Worm (Caenorhabditis elegans) whole organism, L4 larva: ENCODE measurements around the gene oig-8.

Source experiments
- F10B5.3 ChIP-seq: sonication (generic microtip); optimal IDR thresholded peaks from 2 replicates; lab custom pipeline; 2016; ENCODE audit warnings: mild to moderate bottlenecking, missing genetic modification characterization, missing compliant biosample characterization
- F44E2.7 ChIP-seq: fragments of 200-800 bp; sonication (Bioruptor generic); IDR thresholded peaks from 2 replicates; pipeline ENCODE4 v2.1.2; 2022; ENCODE audit warnings: missing genetic modification characterization, missing compliant biosample characterization
- F49E8.2 ChIP-seq: sonication (generic microtip); optimal IDR thresholded peaks from 2 replicates; lab custom pipeline; 2016; ENCODE audit warnings: missing compliant biosample characterization, mild to moderate bottlenecking, missing genetic modification characterization, borderline replicate concordance
- R02D3.7 ChIP-seq: fragments of 150-350 bp; sonication (generic microtip); optimal IDR thresholded peaks from 3 replicates; lab custom pipeline; 2014; ENCODE audit warnings: missing biosample characterization, missing genetic modification characterization
- T20F7.1 ChIP-seq: fragments of 200-800 bp; sonication (Bioruptor generic); optimal IDR thresholded peaks from 2 replicates; lab custom pipeline; 2018; ENCODE audit warnings: mild to moderate bottlenecking, missing genetic modification characterization, missing compliant biosample characterization
- Y5F2A.4 ChIP-seq: fragments of 200-800 bp; sonication (Bioruptor generic); optimal IDR thresholded peaks from 2 replicates; lab custom pipeline; 2018; ENCODE audit warnings: mild to moderate bottlenecking, missing genetic modification characterization, missing compliant biosample characterization
- ZK546.5 ChIP-seq, 2 experiments: sonication (generic microtip); optimal IDR thresholded peaks; 2 replicates each; lab custom pipeline; 2017; ENCODE audit warnings: missing biosample characterization in 2 of 2, missing genetic modification characterization in 2 of 2
- aha-1 ChIP-seq: fragments of 150-350 bp; peaks from one replicate; lab custom pipeline; 2014; ENCODE audit warnings: missing biosample characterization, missing genetic modification characterization
- attf-4 ChIP-seq: sonication (generic microtip); optimal IDR thresholded peaks from 3 replicates; lab custom pipeline; 2017; ENCODE audit warnings: missing biosample characterization, missing genetic modification characterization
- ceh-20 ChIP-seq: fragments of 200-800 bp; sonication (Bioruptor generic); IDR thresholded peaks from 2 replicates; pipeline ENCODE4 v1.3.6; 2022; ENCODE audit warnings: missing genetic modification reagents, missing genetic modification characterization, missing compliant biosample characterization
- ceh-28 ChIP-seq: fragments of 150-350 bp; optimal IDR thresholded peaks from 2 replicates; lab custom pipeline; 2014; ENCODE audit warnings: missing biosample characterization, missing genetic modification reagents, missing genetic modification characterization
- ceh-44 ChIP-seq: fragments of 200-800 bp; sonication (Bioruptor generic); IDR thresholded peaks from 2 replicates; pipeline ENCODE4 v1.3.6; 2022; ENCODE audit warnings: missing genetic modification reagents, missing genetic modification characterization, missing compliant biosample characterization
- ceh-82 ChIP-seq: sonication (generic microtip); optimal IDR thresholded peaks from 2 replicates; lab custom pipeline; 2017; ENCODE audit warnings: missing biosample characterization, missing genetic modification characterization
- daf-12 ChIP-seq: fragments of 150-350 bp; optimal IDR thresholded peaks from 2 replicates; lab custom pipeline; 2014; ENCODE audit warnings: missing biosample characterization, missing genetic modification reagents, missing genetic modification characterization
- daf-16 ChIP-seq, 3 experiments: sonication (generic microtip); optimal IDR thresholded peaks; 2 replicates each; lab custom pipeline; 2016 to 2017; ENCODE audit warnings: missing genetic modification characterization in 3 of 3, missing genetic modification reagents in 3 of 3, mild to moderate bottlenecking in 2 of 3, missing compliant biosample characterization in 2 of 3, missing biosample characterization in 1 of 3, moderate library complexity in 1 of 3
- dmd-9 ChIP-seq: fragments of 200-800 bp; sonication (Bioruptor generic); IDR thresholded peaks from 2 replicates; pipeline ENCODE4 v1.3.6; 2022; ENCODE audit warnings: missing genetic modification reagents, missing genetic modification characterization, missing compliant biosample characterization
- duxl-1 ChIP-seq: sonication (generic microtip); optimal IDR thresholded peaks from 2 replicates; lab custom pipeline; 2016; ENCODE audit warnings: mild to moderate bottlenecking, missing genetic modification characterization, moderate library complexity, missing compliant biosample characterization; ENCODE audit not compliant: poor library complexity
- dve-1 ChIP-seq: sonication (generic microtip); optimal IDR thresholded peaks from 2 replicates; lab custom pipeline; 2017; ENCODE audit warnings: antibody characterized with exemption, mild to moderate bottlenecking, missing genetic modification characterization, missing compliant biosample characterization; ENCODE audit not compliant: insufficient read depth
- egl-43 ChIP-seq: fragments of 200-800 bp; sonication (Bioruptor generic); IDR thresholded peaks from 2 replicates; pipeline ENCODE4 v1.3.6; 2022; ENCODE audit warnings: missing genetic modification reagents, missing genetic modification characterization, missing compliant biosample characterization
- jun-1 ChIP-seq: fragments of 150-350 bp; optimal IDR thresholded peaks from 2 replicates; lab custom pipeline; 2014; ENCODE audit warnings: missing biosample characterization, missing genetic modification reagents, missing genetic modification characterization
- lim-7 ChIP-seq: fragments of 200-800 bp; sonication (Bioruptor generic); IDR thresholded peaks from 2 replicates; pipeline ENCODE4 v1.3.6; 2022; ENCODE audit warnings: missing genetic modification characterization, missing compliant biosample characterization
- lin-1 ChIP-seq: fragments of 200-800 bp; sonication (Bioruptor generic); IDR thresholded peaks from 2 replicates; pipeline ENCODE4 v1.3.6; 2022; ENCODE audit warnings: missing genetic modification reagents, missing genetic modification characterization, missing compliant biosample characterization
- lin-29 ChIP-seq: fragments of 200-800 bp; sonication (Bioruptor generic); IDR thresholded peaks from 2 replicates; pipeline ENCODE4 v1.3.6; 2022; ENCODE audit warnings: missing genetic modification reagents, missing genetic modification characterization, missing compliant biosample characterization
- lin-38 ChIP-seq: fragments of 200-800 bp; sonication (Bioruptor generic); IDR thresholded peaks from 2 replicates; pipeline ENCODE4 v1.3.6; 2022; ENCODE audit warnings: missing genetic modification reagents, missing genetic modification characterization, missing compliant biosample characterization
- lin-39 ChIP-seq: fragments of 150-350 bp; optimal IDR thresholded peaks from 2 replicates; lab custom pipeline; 2014; ENCODE audit warnings: missing biosample characterization, missing genetic modification reagents, missing genetic modification characterization
- lsy-2 ChIP-seq, 2 experiments: fragments of 150-350 bp in 1 of 2; sonication (generic microtip) in 1 of 2; optimal IDR thresholded peaks; 2 replicates each; lab custom pipeline; 2014 to 2017; ENCODE audit warnings: missing biosample characterization in 2 of 2, missing genetic modification characterization in 2 of 2
- madf-9 ChIP-seq: fragments of 200-800 bp; sonication (Bioruptor generic); conservative IDR thresholded peaks from 2 replicates; pipeline ENCODE4 v1.3.6; 2022; ENCODE audit warnings: missing genetic modification reagents, missing genetic modification characterization, missing compliant biosample characterization
- mdl-1 ChIP-seq, 2 experiments: fragments of 150-350 bp in 1 of 2; sonication (generic microtip) in 1 of 2; optimal IDR thresholded peaks; 2 replicates each; lab custom pipeline; 2014 to 2017; ENCODE audit warnings: missing biosample characterization in 2 of 2, missing genetic modification characterization in 2 of 2
- mdt-29 ChIP-seq: fragments of 200-800 bp; sonication (Bioruptor generic); IDR thresholded peaks from 2 replicates; pipeline ENCODE4 v1.3.6; 2022; ENCODE audit warnings: missing genetic modification reagents, missing genetic modification characterization, missing compliant biosample characterization
- mep-1 ChIP-seq: fragments of 150-350 bp; sonication (generic microtip); optimal IDR thresholded peaks from 3 replicates; lab custom pipeline; 2014; ENCODE audit warnings: missing biosample characterization, missing genetic modification characterization
- mes-2 ChIP-seq: sonication (generic microtip); optimal IDR thresholded peaks from 2 replicates; lab custom pipeline; 2016; ENCODE audit warnings: missing genotype, mild to moderate bottlenecking, missing genetic modification characterization, missing compliant biosample characterization; ENCODE audit not compliant: poor library complexity, severe bottlenecking
- mxl-3 ChIP-seq: fragments of 200-800 bp; sonication (Bioruptor generic); optimal IDR thresholded peaks from 2 replicates; lab custom pipeline; 2018; ENCODE audit warnings: mild to moderate bottlenecking, missing genetic modification characterization, missing compliant biosample characterization
- nhr-11 ChIP-seq: fragments of 150-350 bp; optimal IDR thresholded peaks from 2 replicates; lab custom pipeline; 2014; ENCODE audit warnings: missing biosample characterization, missing genetic modification characterization
- nhr-111 ChIP-seq: fragments of 200-800 bp; sonication (Bioruptor generic); optimal IDR thresholded peaks from 2 replicates; lab custom pipeline; 2018; ENCODE audit warnings: mild to moderate bottlenecking, missing genetic modification characterization, missing compliant biosample characterization
- nhr-28 ChIP-seq: fragments of 150-350 bp; optimal IDR thresholded peaks from 2 replicates; lab custom pipeline; 2014; ENCODE audit warnings: missing biosample characterization, missing genetic modification characterization
- nhr-41 ChIP-seq: fragments of 200-800 bp; sonication (Bioruptor generic); IDR thresholded peaks from 2 replicates; pipeline ENCODE4 v1.3.6; 2022; ENCODE audit warnings: missing genetic modification reagents, missing genetic modification characterization, missing compliant biosample characterization
- nhr-48 ChIP-seq: sonication (generic microtip); optimal IDR thresholded peaks from 2 replicates; lab custom pipeline; 2016; ENCODE audit warnings: mild to moderate bottlenecking, missing genetic modification characterization, missing compliant biosample characterization
- nhr-76 ChIP-seq: fragments of 150-350 bp; optimal IDR thresholded peaks from 2 replicates; lab custom pipeline; 2014; ENCODE audit warnings: missing biosample characterization, missing genetic modification characterization
- nhr-77 ChIP-seq: fragments of 150-350 bp; optimal IDR thresholded peaks from 2 replicates; lab custom pipeline; 2014; ENCODE audit warnings: missing biosample characterization, missing genetic modification characterization
- pha-4 ChIP-seq, 2 experiments: fragments of 150-350 bp in 1 of 2; fragments of 200-800 bp in 1 of 2; sonication (Bioruptor generic) in 1 of 2; IDR thresholded peaks in 1 of 2; optimal IDR thresholded peaks in 1 of 2; 2 replicates each; pipeline versions ENCODE4 v1.3.6 to Lab custom; 2014 to 2022; ENCODE audit warnings: missing genetic modification characterization in 2 of 2, missing genetic modification reagents in 2 of 2, missing biosample characterization in 1 of 2, missing compliant biosample characterization in 1 of 2
- php-3 ChIP-seq: fragments of 200-800 bp; sonication (Bioruptor generic); IDR thresholded peaks from 2 replicates; pipeline ENCODE4 v1.3.6; 2022; ENCODE audit warnings: missing genetic modification reagents, missing genetic modification characterization, missing compliant biosample characterization
- rbr-2 ChIP-seq: sonication (generic microtip); optimal IDR thresholded peaks from 2 replicates; lab custom pipeline; 2016; ENCODE audit warnings: missing genotype, missing genetic modification characterization, missing compliant biosample characterization
- snpc-1.2 ChIP-seq: fragments of 200-800 bp; sonication (Bioruptor generic); IDR thresholded peaks from 2 replicates; pipeline ENCODE4 v1.3.6; 2022; ENCODE audit warnings: missing genetic modification reagents, missing genetic modification characterization, missing compliant biosample characterization
- spr-1 ChIP-seq: sonication (generic microtip); optimal IDR thresholded peaks from 2 replicates; lab custom pipeline; 2016; ENCODE audit warnings: mild to moderate bottlenecking, missing genetic modification characterization, missing compliant biosample characterization
- spr-3 ChIP-seq: fragments of 200-800 bp; sonication (Bioruptor generic); optimal IDR thresholded peaks from 2 replicates; lab custom pipeline; 2018; ENCODE audit warnings: mild to moderate bottlenecking, missing genetic modification characterization, missing compliant biosample characterization
- unc-39 ChIP-seq: sonication (generic microtip); optimal IDR thresholded peaks from 2 replicates; lab custom pipeline; 2017; ENCODE audit warnings: missing biosample characterization, missing genetic modification characterization
- zfp-2 ChIP-seq: sonication (generic microtip); optimal IDR thresholded peaks from 2 replicates; lab custom pipeline; 2016; ENCODE audit warnings: mild to moderate bottlenecking, missing genetic modification characterization, missing compliant biosample characterization
- zip-11 ChIP-seq: fragments of 200-800 bp; sonication (Bioruptor generic); IDR thresholded peaks from 2 replicates; pipeline ENCODE4 v1.3.6; 2022; ENCODE audit warnings: missing genetic modification characterization, missing compliant biosample characterization
- zip-2 ChIP-seq: fragments of 150-350 bp; optimal IDR thresholded peaks from 2 replicates; lab custom pipeline; 2014; ENCODE audit warnings: missing biosample characterization, missing genetic modification characterization
- ztf-7 ChIP-seq: fragments of 150-350 bp; optimal IDR thresholded peaks from 2 replicates; lab custom pipeline; 2014; ENCODE audit warnings: missing biosample characterization, missing genetic modification characterization

oig-8 gene

DNA sequence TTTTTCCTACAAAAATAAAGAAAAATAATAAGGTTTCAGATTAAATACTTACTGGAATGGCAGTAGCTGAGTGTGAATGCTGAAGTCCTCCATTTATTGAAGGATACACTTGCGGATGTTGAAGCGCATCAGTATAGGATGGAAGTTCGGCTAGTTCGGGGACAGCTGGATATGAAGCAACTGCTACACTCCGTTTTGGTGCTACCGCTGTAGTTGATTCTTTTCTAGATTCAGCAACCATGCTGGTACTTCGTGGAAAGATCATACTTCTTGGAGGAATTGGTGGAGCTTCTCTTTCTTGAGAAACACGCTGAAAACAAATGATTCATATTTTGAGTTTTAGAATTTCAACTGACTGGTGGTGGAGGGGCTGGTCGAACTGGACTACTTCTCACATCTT lies 40.3 kb downstream of the oig-8 start:
- TF ChIP-seq duxl-1 (tag; lab: Kevin White, UChicago): no peak
- peak; percentile 96 for TF ChIP-seq aha-1 (tag; lab: Kevin White, UChicago)

- TF ChIP-seq daf-12 (tag; lab: Kevin White, UChicago) (no peak), mdt-29 (GFP tag; lab: Robert Waterston, UW) (no peak), mxl-3 (GFP tag; lab: Kevin White, UChicago) (no peak), ceh-28 (tag; lab: Kevin White, UChicago) (no peak), Y5F2A.4 (GFP tag; lab: Kevin White, UChicago) (no peak), nhr-28 (tag; lab: Kevin White, UChicago) (no peak), php-3 (no peak), lsy-2 (tag; optimal IDR thresholded peaks at IDR 0.05; lab: Kevin White, UChicago) (peak in 1 of 2 experiments; percentile 34), attf-4 (tag; lab: Kevin White, UChicago) (no peak), lin-29 (GFP tag; lab: Robert Waterston, UW) (no peak), spr-1 (tag; lab: Kevin White, UChicago) (peak; percentile 17), ZK546.5 (tag; optimal IDR thresholded peaks at IDR 0.05; lab: Kevin White, UChicago) (no peak), lim-7 (GFP tag; lab: Robert Waterston, UW) (no peak), dve-1 (tag; lab: Kevin White, UChicago) (peak; percentile 19), spr-3 (no peak), zip-2 (tag; lab: Kevin White, UChicago) (no peak), pha-4 (GFP tag; IDR thresholded peaks at IDR 0.05; lab: Robert Waterston, UW) (no peak), pha-4 (tag; optimal IDR thresholded peaks at IDR 0.05; lab: Kevin White, UChicago) (no peak), nhr-11 (tag; lab: Kevin White, UChicago) (no peak), zfp-2 (tag; lab: Kevin White, UChicago) (no peak), mdl-1 (tag; optimal IDR thresholded peaks at IDR 0.05; lab: Kevin White, UChicago) (no peak), zip-11 (GFP tag; lab: Robert Waterston, UW) (no peak), R02D3.7 (tag; lab: Kevin White, UChicago) (no peak), mes-2 (tag; lab: Kevin White, UChicago) (peak; percentile 70), lin-39 (no peak), nhr-48 (tag; lab: Kevin White, UChicago) (no peak), nhr-76 (tag; lab: Kevin White, UChicago) (no peak), rbr-2 (tag; lab: Kevin White, UChicago) (peak; percentile 14), daf-16 (GFP tag; optimal IDR thresholded peaks at IDR 0.05; lab: Kevin White, UChicago) (no peak), daf-16 (tag; optimal IDR thresholded peaks at IDR 0.05; lab: Kevin White, UChicago) (no peak), nhr-111 (GFP tag; lab: Kevin White, UChicago) (no peak), ztf-7 (tag; lab: Kevin White, UChicago) (no peak), mep-1 (tag; lab: Kevin White, UChicago) (peak; percentile 1), F44E2.7 (GFP tag; lab: Robert Waterston, UW) (no peak), snpc-1.2 (GFP tag; lab: Robert Waterston, UW) (no peak), nhr-41 (no peak), nhr-77 (tag; lab: Kevin White, UChicago) (no peak), F49E8.2 (tag; lab: Kevin White, UChicago) (peak; percentile 20), unc-39 (no peak), lin-1 (GFP tag; lab: Robert Waterston, UW) (no peak), ceh-44 (GFP tag; lab: Robert Waterston, UW) (no peak), madf-9 (GFP tag; lab: Robert Waterston, UW) (no peak), egl-43 (GFP tag; lab: Robert Waterston, UW) (no peak), ceh-82 (tag; lab: Kevin White, UChicago) (no peak), ceh-20 (GFP tag; lab: Robert Waterston, UW) (no peak), lin-38 (GFP tag; lab: Robert Waterston, UW) (no peak), jun-1 (tag; lab: Kevin White, UChicago) (no peak), dmd-9 (GFP tag; lab: Robert Waterston, UW) (no peak), T20F7.1 (no peak), F10B5.3 (tag; lab: Kevin White, UChicago) (no peak)
Measured at ce11 chrII:6600973-6601372, 48.0 kb downstream of the oig-8 start, which contains the start of gene vps-33.2. TSS of gene vps-33.2 (plus strand) at chrII:6601216.
